Worm (Caenorhabditis elegans): ENCODE results near the gene pqn-22.

DNA sequence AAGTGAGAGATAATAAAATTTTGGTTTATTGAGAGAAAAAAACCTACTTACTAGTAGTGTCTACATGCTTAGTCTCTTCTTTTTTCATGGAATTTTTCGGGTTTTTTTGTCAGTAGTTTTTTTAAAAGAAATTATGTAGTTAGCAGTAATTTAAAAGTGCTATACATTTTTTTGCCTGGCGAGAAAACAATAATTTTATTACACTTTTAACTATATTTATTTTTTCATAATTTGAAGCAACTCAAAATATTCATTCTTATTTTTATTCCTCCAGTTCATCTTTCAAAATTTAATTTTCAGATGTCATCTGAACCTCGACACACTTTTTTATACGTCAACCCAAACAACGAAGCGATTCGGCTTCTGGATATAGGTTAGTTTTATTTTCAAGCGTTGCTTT, 7.2 kb upstream of the pqn-22 start, which contains the start of gene kcc-2:
- TF ChIP-seq fkh-10 (GFP tag; optimal IDR thresholded peaks at IDR 0.05) = no peak
- TF ChIP-seq nfya-1 (tag; optimal IDR thresholded peaks at IDR 0.05) = no peak
- TF ChIP-seq nhr-11 (tag; optimal IDR thresholded peaks at IDR 0.05) = no peak
- no peak for TF ChIP-seq hlh-30 (tag; optimal IDR thresholded peaks at IDR 0.05; ENCODE audit: insufficient read depth)

Measured in whole organism, late embryonic.